Worm (Caenorhabditis elegans) whole organism, mixed stage, embryonic: ENCODE data around the gene abcf-1.

ENCODE experiments used
- M03D4.4 ChIP-seq: sonication (generic microtip); optimal IDR thresholded peaks from 2 replicates; lab custom pipeline; 2017; ENCODE audit warnings: mild to moderate bottlenecking, missing genetic modification characterization, missing compliant biosample characterization
- bed-3 ChIP-seq: fragments of 200-800 bp; sonication (Bioruptor generic); optimal IDR thresholded peaks from 3 replicates; lab custom pipeline; 2018; ENCODE audit warnings: mild to moderate bottlenecking, missing genetic modification characterization, moderate library complexity, missing compliant biosample characterization
- blmp-1 ChIP-seq: fragments of 150-350 bp; optimal IDR thresholded peaks from 2 replicates; lab custom pipeline; 2014; ENCODE audit warnings: missing biosample characterization, missing genetic modification characterization
- ceh-39 ChIP-seq: fragments of 150-350 bp; optimal IDR thresholded peaks from 2 replicates; lab custom pipeline; 2014; ENCODE audit warnings: missing biosample characterization, missing genetic modification characterization
- ceh-43 ChIP-seq: fragments of 200-800 bp; sonication (Bioruptor generic); optimal IDR thresholded peaks from 2 replicates; lab custom pipeline; 2018; ENCODE audit warnings: mild to moderate bottlenecking, missing genetic modification characterization, moderate library complexity, missing compliant biosample characterization
- ceh-83 ChIP-seq: fragments of 200-800 bp; sonication (Bioruptor generic); optimal IDR thresholded peaks from 2 replicates; lab custom pipeline; 2018; ENCODE audit warnings: mild to moderate bottlenecking, missing genetic modification characterization, missing compliant biosample characterization
- ces-1 ChIP-seq: fragments of 150-350 bp; optimal IDR thresholded peaks from 2 replicates; lab custom pipeline; 2014; ENCODE audit warnings: missing biosample characterization, missing genetic modification reagents, missing genetic modification characterization
- cnd-1 ChIP-seq: fragments of 200-800 bp; sonication (Bioruptor generic); optimal IDR thresholded peaks from 2 replicates; lab custom pipeline; 2018; ENCODE audit warnings: mild to moderate bottlenecking, missing genetic modification characterization, missing compliant biosample characterization
- drap-1 ChIP-seq: fragments of 200-800 bp; sonication (Bioruptor generic); optimal IDR thresholded peaks from 3 replicates; lab custom pipeline; 2018; ENCODE audit warnings: mild to moderate bottlenecking, missing genetic modification characterization, missing compliant biosample characterization
- elt-1 ChIP-seq: sonication (generic microtip); optimal IDR thresholded peaks from 2 replicates; lab custom pipeline; 2017; ENCODE audit warnings: missing genetic modification characterization, mild to moderate bottlenecking, missing compliant biosample characterization, antibody characterized with exemption, moderate library complexity, borderline replicate concordance; ENCODE audit not compliant: insufficient read depth
- elt-3 ChIP-seq: fragments of 150-350 bp; optimal IDR thresholded peaks from 2 replicates; lab custom pipeline; 2014; ENCODE audit warnings: missing biosample characterization, missing genetic modification characterization
- flh-1 ChIP-seq: fragments of 200-800 bp; sonication (Bioruptor generic); optimal IDR thresholded peaks from 2 replicates; lab custom pipeline; 2018; ENCODE audit warnings: mild to moderate bottlenecking, missing genetic modification characterization, moderate library complexity, missing compliant biosample characterization
- ham-2 ChIP-seq: fragments of 200-800 bp; sonication (Bioruptor generic); optimal IDR thresholded peaks from 2 replicates; lab custom pipeline; 2018; ENCODE audit warnings: mild to moderate bottlenecking, missing genetic modification characterization, missing compliant biosample characterization
- hlh-1 ChIP-seq: fragments of 150-350 bp; optimal IDR thresholded peaks from 2 replicates; lab custom pipeline; 2014; ENCODE audit warnings: missing biosample characterization, missing genetic modification reagents, missing genetic modification characterization
- lin-13 ChIP-seq: fragments of 150-350 bp; optimal IDR thresholded peaks from 2 replicates; lab custom pipeline; 2014; ENCODE audit warnings: missing biosample characterization, missing genetic modification characterization
- lin-32 ChIP-seq: fragments of 200-800 bp; sonication (Bioruptor generic); optimal IDR thresholded peaks from 2 replicates; lab custom pipeline; 2018; ENCODE audit warnings: mild to moderate bottlenecking, missing genetic modification characterization, missing compliant biosample characterization
- lsy-2 ChIP-seq: fragments of 150-350 bp; optimal IDR thresholded peaks from 2 replicates; lab custom pipeline; 2014; ENCODE audit warnings: missing biosample characterization, missing genetic modification characterization
- mab-5 ChIP-seq: fragments of 150-350 bp; optimal IDR thresholded peaks from 2 replicates; lab custom pipeline; 2014; ENCODE audit warnings: missing biosample characterization, missing genetic modification characterization
- mep-1 ChIP-seq: fragments of 150-350 bp; optimal IDR thresholded peaks from 2 replicates; lab custom pipeline; 2017; ENCODE audit warnings: missing biosample characterization, missing genetic modification reagents, missing genetic modification characterization, inconsistent platforms
- mls-2 ChIP-seq: sonication (generic microtip); optimal IDR thresholded peaks from 2 replicates; lab custom pipeline; 2016; ENCODE audit warnings: mild to moderate bottlenecking, missing genetic modification characterization, moderate library complexity, missing compliant biosample characterization
- nhr-12 ChIP-seq: fragments of 150-350 bp; optimal IDR thresholded peaks from 2 replicates; lab custom pipeline; 2014; ENCODE audit warnings: missing biosample characterization, missing genetic modification characterization
- nhr-2 ChIP-seq: fragments of 150-350 bp; optimal IDR thresholded peaks from 2 replicates; lab custom pipeline; 2014; ENCODE audit warnings: missing biosample characterization, missing genetic modification characterization
- nhr-237 ChIP-seq: fragments of 150-350 bp; optimal IDR thresholded peaks from 2 replicates; lab custom pipeline; 2014; ENCODE audit warnings: missing biosample characterization, missing genetic modification characterization
- nhr-28 ChIP-seq: fragments of 150-350 bp; optimal IDR thresholded peaks from 2 replicates; lab custom pipeline; 2014; ENCODE audit warnings: missing biosample characterization, missing genetic modification characterization
- nhr-76 ChIP-seq: sonication (generic microtip); optimal IDR thresholded peaks from 2 replicates; lab custom pipeline; 2017; ENCODE audit warnings: missing biosample characterization, missing genetic modification characterization
- pha-4 ChIP-seq: fragments of 150-350 bp; optimal IDR thresholded peaks from 2 replicates; lab custom pipeline; 2018; ENCODE audit warnings: missing biosample characterization, missing genetic modification reagents, missing genetic modification characterization
- sem-2 ChIP-seq: fragments of 200-800 bp; sonication (Bioruptor generic); optimal IDR thresholded peaks from 2 replicates; lab custom pipeline; 2018; ENCODE audit warnings: mild to moderate bottlenecking, missing genetic modification characterization, missing compliant biosample characterization
- snpc-4 ChIP-seq: fragments of 150-350 bp; optimal IDR thresholded peaks from 2 replicates; lab custom pipeline; 2014; ENCODE audit warnings: missing biosample characterization, missing genetic modification characterization
- sptf-1 ChIP-seq: sonication (generic microtip); optimal IDR thresholded peaks from 2 replicates; lab custom pipeline; 2017; ENCODE audit warnings: mild to moderate bottlenecking, missing genetic modification characterization, moderate library complexity, missing compliant biosample characterization
- tbx-8 ChIP-seq: fragments of 200-800 bp; sonication (Bioruptor generic); optimal IDR thresholded peaks from 2 replicates; lab custom pipeline; 2018; ENCODE audit warnings: mild to moderate bottlenecking, missing genetic modification characterization, moderate library complexity, missing compliant biosample characterization
- unc-120 ChIP-seq: sonication (generic microtip); optimal IDR thresholded peaks from 2 replicates; lab custom pipeline; 2017; ENCODE audit warnings: missing genetic modification characterization, missing compliant biosample characterization; ENCODE audit not compliant: poor library complexity, severe bottlenecking
- unc-39 ChIP-seq: fragments of 150-350 bp; optimal IDR thresholded peaks from 2 replicates; lab custom pipeline; 2014; ENCODE audit warnings: missing biosample characterization, missing genetic modification characterization
- unc-62 ChIP-seq: fragments of 150-350 bp; optimal IDR thresholded peaks from 2 replicates; lab custom pipeline; 2014; ENCODE audit warnings: missing biosample characterization, missing genetic modification reagents, missing genetic modification characterization
- zip-8 ChIP-seq: fragments of 150-350 bp; optimal IDR thresholded peaks from 2 replicates; lab custom pipeline; 2014; ENCODE audit warnings: missing biosample characterization, missing genetic modification characterization
- ztf-11 ChIP-seq: fragments of 150-350 bp; optimal IDR thresholded peaks from 2 replicates; lab custom pipeline; 2014; ENCODE audit warnings: missing biosample characterization, missing genetic modification characterization

abcf-1 gene

DNA sequence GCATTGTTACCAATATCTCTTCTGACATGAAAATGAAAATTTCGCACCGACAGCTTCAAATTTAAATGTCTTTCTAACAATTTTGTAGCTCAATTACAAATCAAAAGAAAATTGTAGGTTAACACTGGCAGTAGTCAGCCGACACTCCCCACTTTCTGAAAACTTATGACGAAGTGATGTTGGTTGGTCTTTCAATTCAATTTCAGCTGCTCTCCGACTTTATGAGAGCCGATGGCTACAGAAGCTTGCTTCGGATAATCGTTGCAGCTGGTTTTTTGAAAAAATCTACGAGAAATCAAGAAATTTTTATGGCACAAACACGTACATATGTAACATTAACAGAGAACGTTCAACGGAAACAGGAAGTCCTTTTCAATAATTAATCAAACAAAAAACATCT, 21.7 kb upstream of the abcf-1 start, which contains the start of gene sre-20:
Gene sre-20, minus strand, starts transcription at position 101 of the 400 bp plus-strand sequence.
- TF ChIP-seq tbx-8 (GFP tag; lab: Kevin White, UChicago) (no peak), nhr-237 (tag; lab: Kevin White, UChicago) (no peak), nhr-2 (tag; lab: Kevin White, UChicago) (no peak), elt-1 (tag; lab: Kevin White, UChicago) (no peak), lin-13 (tag; lab: Kevin White, UChicago) (no peak), lsy-2 (no peak), mls-2 (tag; lab: Kevin White, UChicago) (no peak)

DNA sequence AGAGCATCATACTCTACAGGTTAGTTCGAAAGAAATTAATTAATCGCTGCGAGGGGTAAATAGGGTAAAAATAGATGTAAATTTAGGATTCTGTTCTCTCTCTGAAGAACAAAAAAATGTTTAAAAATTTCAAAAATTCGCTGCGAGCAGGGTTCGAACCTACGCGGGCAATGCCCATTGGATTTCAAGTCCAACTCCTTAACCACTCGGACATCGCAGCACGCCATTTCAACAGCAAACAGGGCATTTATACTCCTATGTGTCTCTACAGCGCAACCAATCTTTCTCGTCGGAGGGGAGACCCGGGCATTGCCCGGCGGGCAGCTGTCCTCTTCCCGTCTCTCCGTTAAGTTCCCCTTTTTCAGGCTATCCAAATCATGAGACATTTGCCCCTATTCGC, 17.1 kb upstream of the abcf-1 start:
- peak; percentile 90 for TF ChIP-seq sem-2 (GFP tag; lab: Kevin White, UChicago)
- peak; percentile 55 for TF ChIP-seq lsy-2
- TF ChIP-seq nhr-12 (tag; lab: Kevin White, UChicago): no peak
- TF ChIP-seq pha-4 (tag; lab: Kevin White, UChicago): peak; percentile 62
- TF ChIP-seq nhr-2 (tag; lab: Kevin White, UChicago): no peak
- peak; percentile 75 for TF ChIP-seq tbx-8 (GFP tag; lab: Kevin White, UChicago)
- TF ChIP-seq mab-5 (tag; lab: Kevin White, UChicago): no peak
- TF ChIP-seq zip-8: no peak
- no peak for TF ChIP-seq hlh-1
- peak; percentile 78 for TF ChIP-seq ham-2 (GFP tag; lab: Kevin White, UChicago)
- peak; percentile 96 for TF ChIP-seq drap-1 (GFP tag; lab: Kevin White, UChicago)
- TF ChIP-seq snpc-4 (tag; lab: Kevin White, UChicago): no peak
- peak; percentile 84 for TF ChIP-seq flh-1 (GFP tag; lab: Kevin White, UChicago)
- peak; percentile 66 for TF ChIP-seq nhr-28 (tag; lab: Kevin White, UChicago)
- TF ChIP-seq mls-2 (tag; lab: Kevin White, UChicago): peak; percentile 98
- peak; percentile 24 for TF ChIP-seq lin-13 (tag; lab: Kevin White, UChicago)
- TF ChIP-seq bed-3 (GFP tag; lab: Kevin White, UChicago): peak; percentile 86
- no peak for TF ChIP-seq ces-1 (GFP tag; lab: Kevin White, UChicago)
- peak; percentile 93 for TF ChIP-seq cnd-1
- TF ChIP-seq unc-120 (tag; lab: Kevin White, UChicago): peak; percentile 93
- TF ChIP-seq nhr-237 (tag; lab: Kevin White, UChicago): no peak
- no peak for TF ChIP-seq unc-39 (tag; lab: Kevin White, UChicago)
- peak; percentile 88 for TF ChIP-seq ceh-43 (GFP tag; lab: Kevin White, UChicago)
- peak; percentile 26 for TF ChIP-seq unc-62 (GFP tag; lab: Kevin White, UChicago)
- TF ChIP-seq nhr-76 (tag; lab: Kevin White, UChicago): no peak
- peak; percentile 92 for TF ChIP-seq lin-32 (GFP tag; lab: Kevin White, UChicago)
- TF ChIP-seq M03D4.4: peak; percentile 94
- TF ChIP-seq elt-3 (tag; lab: Kevin White, UChicago): peak; percentile 8
- TF ChIP-seq ztf-11 (tag; lab: Kevin White, UChicago): peak; percentile 59
- TF ChIP-seq ceh-39 (tag; lab: Kevin White, UChicago): no peak
- peak; percentile 95 for TF ChIP-seq ceh-83 (GFP tag; lab: Kevin White, UChicago)
- TF ChIP-seq blmp-1 (tag; lab: Kevin White, UChicago): no peak
- TF ChIP-seq mep-1 (tag; lab: Kevin White, UChicago): peak; percentile 76
- TF ChIP-seq elt-1 (tag; lab: Kevin White, UChicago): no peak
- peak; percentile 97 for TF ChIP-seq sptf-1 (tag; lab: Kevin White, UChicago)
- TF ChIP-seq, all 35 proteins: peak for 22

DNA sequence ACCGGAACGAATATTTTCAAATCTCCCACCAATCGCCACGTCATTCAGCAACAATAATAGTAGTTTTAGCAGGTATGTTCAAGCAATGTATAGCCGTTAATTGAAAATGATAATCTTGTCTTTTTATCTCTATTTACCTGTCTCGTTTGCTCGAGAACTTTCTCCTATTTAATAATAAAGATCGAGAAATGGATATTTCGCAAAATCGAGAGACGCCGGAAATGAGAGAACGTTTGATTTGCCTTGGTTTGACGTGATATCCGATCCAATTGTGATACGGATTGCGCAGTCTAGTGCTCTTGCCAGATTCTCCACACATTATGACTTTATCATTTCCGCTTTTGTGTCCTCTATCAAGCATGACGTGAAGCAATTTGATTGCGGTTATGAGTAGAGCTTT, 10.7 kb upstream of the abcf-1 start:
- TF ChIP-seq hlh-1 (no peak), ceh-83 (GFP tag; lab: Kevin White, UChicago) (no peak), nhr-76 (tag; lab: Kevin White, UChicago) (no peak), mep-1 (tag; lab: Kevin White, UChicago) (no peak), nhr-237 (tag; lab: Kevin White, UChicago) (no peak), unc-39 (tag; lab: Kevin White, UChicago) (no peak), ceh-43 (GFP tag; lab: Kevin White, UChicago) (no peak), tbx-8 (GFP tag; lab: Kevin White, UChicago) (no peak), ham-2 (GFP tag; lab: Kevin White, UChicago) (no peak), mls-2 (tag; lab: Kevin White, UChicago) (no peak), nhr-2 (tag; lab: Kevin White, UChicago) (no peak), M03D4.4 (no peak), nhr-12 (tag; lab: Kevin White, UChicago) (no peak), elt-1 (tag; lab: Kevin White, UChicago) (no peak), ceh-39 (tag; lab: Kevin White, UChicago) (no peak), blmp-1 (tag; lab: Kevin White, UChicago) (no peak), ces-1 (GFP tag; lab: Kevin White, UChicago) (no peak), flh-1 (GFP tag; lab: Kevin White, UChicago) (no peak), drap-1 (GFP tag; lab: Kevin White, UChicago) (no peak), cnd-1 (no peak)
- TF ChIP-seq, all 35 proteins: peak for 0
